Fruit fly (Drosophila melanogaster) whole organism, embryonic: ENCODE measurements around the gene NdufV3.

Source experiments
- Bdp1 ChIP-seq: fragments of 200-800 bp; sonication (Bioruptor generic); optimal IDR thresholded peaks from 3 replicates; lab custom pipeline; 2016; ENCODE audit warnings: missing biosample characterization, missing genetic modification characterization
- C15 ChIP-seq: fragments of 200-800 bp; sonication (Bioruptor generic); IDR thresholded peaks from 3 replicates; pipeline ENCODE4 v1.3.6; 2022; ENCODE audit warnings: missing biosample characterization, missing genetic modification characterization
- CG10147 ChIP-seq: fragments of 200-800 bp; sonication (Bioruptor generic); optimal IDR thresholded peaks from 2 replicates; lab custom pipeline; 2019; ENCODE audit warnings: missing biosample characterization, mild to moderate bottlenecking, missing genetic modification characterization, moderate library complexity
- CG10321 ChIP-seq: fragments of 200-800 bp; sonication (Bioruptor generic); IDR thresholded peaks from 2 replicates; pipeline ENCODE4 v1.3.6; 2022; ENCODE audit warnings: missing biosample characterization, missing genetic modification characterization
- CG10565 ChIP-seq: fragments of 200-800 bp; sonication (Bioruptor generic); optimal IDR thresholded peaks from 3 replicates; lab custom pipeline; 2016; ENCODE audit warnings: missing biosample characterization, mild to moderate bottlenecking, missing genetic modification characterization
- CG11247 ChIP-seq: fragments of 200-800 bp; sonication (Bioruptor generic); IDR thresholded peaks from 2 replicates; pipeline ENCODE4 v1.3.6; 2022; ENCODE audit warnings: missing biosample characterization, missing genetic modification characterization
- CG11398 ChIP-seq: fragments of 200-800 bp; sonication (Bioruptor generic); optimal IDR thresholded peaks from 2 replicates; lab custom pipeline; 2016; ENCODE audit warnings: missing biosample characterization, missing genetic modification characterization
- CG11504 ChIP-seq: fragments of 200-800 bp; sonication (Bioruptor generic); optimal IDR thresholded peaks from 3 replicates; lab custom pipeline; 2019; ENCODE audit warnings: missing biosample characterization, mild to moderate bottlenecking, missing genetic modification characterization, moderate library complexity
- CG11695 ChIP-seq: fragments of 200-800 bp; sonication (Bioruptor generic); IDR thresholded peaks from 3 replicates; pipeline ENCODE4 v1.3.6; 2022; ENCODE audit warnings: missing biosample characterization, missing genetic modification characterization
- CG14014 ChIP-seq: fragments of 200-800 bp; sonication (Bioruptor generic); IDR thresholded peaks from 2 replicates; pipeline ENCODE4 v1.3.6; 2022; ENCODE audit warnings: missing biosample characterization, missing genetic modification characterization
- CG2199 ChIP-seq: fragments of 200-800 bp; sonication (Bioruptor generic); IDR thresholded peaks from 3 replicates; pipeline ENCODE4 v1.3.6; 2022; ENCODE audit warnings: missing biosample characterization, missing genetic modification characterization
- CG3065 ChIP-seq: fragments of 200-800 bp; sonication (Bioruptor generic); optimal IDR thresholded peaks from 2 replicates; lab custom pipeline; 2016; ENCODE audit warnings: missing biosample characterization, missing genetic modification characterization
- CG32532 ChIP-seq: fragments of 200-800 bp; sonication (Bioruptor generic); IDR thresholded peaks from 2 replicates; pipeline ENCODE4 v1.3.6; 2022; ENCODE audit warnings: missing biosample characterization, missing genetic modification characterization
- CG3995 ChIP-seq: fragments of 200-800 bp; sonication (Bioruptor generic); optimal IDR thresholded peaks from 3 replicates; lab custom pipeline; 2016; ENCODE audit warnings: missing biosample characterization, missing genetic modification characterization
- CG43689 ChIP-seq: fragments of 200-800 bp; sonication (Bioruptor generic); IDR thresholded peaks from 2 replicates; pipeline ENCODE4 v1.3.6; 2022; ENCODE audit warnings: missing biosample characterization, missing genetic modification characterization
- CG6689 ChIP-seq: fragments of 200-800 bp; sonication (Bioruptor generic); IDR thresholded peaks from 2 replicates; pipeline ENCODE4 v1.3.6; 2022; ENCODE audit warnings: missing biosample characterization, missing genetic modification characterization
- CG7928 ChIP-seq: fragments of 200-800 bp; sonication (Bioruptor generic); optimal IDR thresholded peaks from 2 replicates; lab custom pipeline; 2017; ENCODE audit warnings: missing biosample characterization, mild to moderate bottlenecking, missing genetic modification characterization
- CG8924 ChIP-seq: fragments of 200-800 bp; optimal IDR thresholded peaks from 3 replicates; lab custom pipeline; 2019; ENCODE audit warnings: missing biosample characterization, mild to moderate bottlenecking, missing genetic modification characterization, moderate library complexity
- CG9797 ChIP-seq: fragments of 200-800 bp; sonication (Bioruptor generic); optimal IDR thresholded peaks from 3 replicates; lab custom pipeline; 2018; ENCODE audit warnings: missing biosample characterization, mild to moderate bottlenecking, missing genetic modification characterization
- CG9932 ChIP-seq: fragments of 200-800 bp; sonication (Bioruptor generic); IDR thresholded peaks from 2 replicates; pipeline ENCODE4 v1.3.6; 2022; ENCODE audit warnings: missing biosample characterization, missing genetic modification characterization
- CHES-1-like ChIP-seq: fragments of 200-800 bp; sonication (Bioruptor generic); optimal IDR thresholded peaks from 2 replicates; lab custom pipeline; 2016; ENCODE audit warnings: missing biosample characterization, missing genetic modification characterization
- Chrac-16 ChIP-seq: fragments of 200-800 bp; sonication (Bioruptor generic); optimal IDR thresholded peaks from 3 replicates; lab custom pipeline; 2016; ENCODE audit warnings: missing biosample characterization, missing genetic modification characterization
- CkIIα-i1 ChIP-seq: fragments of 200-800 bp; sonication (Bioruptor generic); IDR thresholded peaks from 2 replicates; pipeline ENCODE4 v1.3.6; 2022; ENCODE audit warnings: missing biosample characterization, missing genetic modification characterization
- D ChIP-seq, 2 experiments: fragments of 200-800 bp in 1 of 2; fragments of >200 bp in 1 of 2; sonication (Bioruptor generic) in 1 of 2; optimal IDR thresholded peaks; 2 replicates in 1 of 2; 3 replicates in 1 of 2; lab custom pipeline; 2017; ENCODE audit warnings: mild to moderate bottlenecking in 1 of 2, missing biosample characterization in 1 of 2, missing genetic modification characterization in 1 of 2, missing genetic modification reagents in 1 of 2
- Dek ChIP-seq: fragments of 200-800 bp; sonication (Bioruptor generic); optimal IDR thresholded peaks from 3 replicates; lab custom pipeline; 2019; ENCODE audit warnings: missing biosample characterization, mild to moderate bottlenecking, missing genetic modification characterization, moderate library complexity
- Dll ChIP-seq: fragments of 200-800 bp; sonication (Bioruptor generic); IDR thresholded peaks from 4 replicates; pipeline ENCODE4 v1.3.6; 2022; ENCODE audit warnings: missing biosample characterization, missing genetic modification characterization; ENCODE audit not compliant: partially characterized antibody
- Med ChIP-seq: fragments of 200-800 bp; sonication (Bioruptor generic); peaks from one replicate; lab custom pipeline; 2016; ENCODE audit warnings: missing biosample characterization, missing genetic modification characterization, mild to moderate bottlenecking, inconsistent platforms, moderate library complexity
- Mrtf ChIP-seq: fragments of 200-800 bp; sonication (Bioruptor generic); IDR thresholded peaks from 3 replicates; pipeline ENCODE4 v1.3.6; 2022; ENCODE audit warnings: missing biosample characterization, missing genetic modification characterization
- Sry-δ ChIP-seq: fragments of 200-800 bp; sonication (Bioruptor generic); optimal IDR thresholded peaks from 2 replicates; lab custom pipeline; 2016; ENCODE audit warnings: missing biosample characterization, missing genetic modification characterization
- Trl ChIP-seq, 3 experiments: fragments of >200 bp in 2 of 3; fragments of 200-800 bp in 1 of 3; sonication (Bioruptor generic) in 1 of 3; optimal IDR thresholded peaks; 2 replicates in 1 of 3; 3 replicates in 2 of 3; lab custom pipeline; 2016 to 2017; ENCODE audit warnings: missing biosample characterization in 1 of 3, missing genetic modification characterization in 1 of 3
- Usf ChIP-seq: fragments of 200-800 bp; sonication (Bioruptor generic); optimal IDR thresholded peaks from 2 replicates; lab custom pipeline; 2017; ENCODE audit warnings: missing genotype, missing biosample characterization, missing genetic modification characterization
- abd-A ChIP-seq: fragments of 200-800 bp; sonication (Bioruptor generic); optimal IDR thresholded peaks from 3 replicates; lab custom pipeline; 2019; ENCODE audit warnings: missing biosample characterization, mild to moderate bottlenecking, missing genetic modification characterization, moderate library complexity
- btn ChIP-seq: fragments of 200-800 bp; sonication (Bioruptor generic); optimal IDR thresholded peaks from 2 replicates; lab custom pipeline; 2016; ENCODE audit warnings: missing biosample characterization, missing genetic modification characterization
- chinmo ChIP-seq: fragments of 200-800 bp; sonication (Bioruptor generic); IDR thresholded peaks from 4 replicates; pipeline ENCODE4 v1.3.6; 2022; ENCODE audit warnings: missing biosample characterization, missing genetic modification characterization; ENCODE audit not compliant: partially characterized antibody
- croc ChIP-seq: fragments of 200-800 bp; sonication (Bioruptor generic); conservative IDR thresholded peaks from 3 replicates; pipeline ENCODE4 v1.3.6; 2022; ENCODE audit warnings: missing biosample characterization, missing genetic modification characterization
- crol ChIP-seq: fragments of 200-800 bp; sonication (Bioruptor generic); IDR thresholded peaks from 2 replicates; pipeline ENCODE4 v1.3.6; 2022; ENCODE audit warnings: missing biosample characterization, missing genetic modification characterization
- cwo ChIP-seq: fragments of 200-800 bp; sonication (Bioruptor generic); optimal IDR thresholded peaks from 3 replicates; lab custom pipeline; 2017; ENCODE audit warnings: missing biosample characterization, missing genetic modification characterization, mild to moderate bottlenecking, moderate library complexity, missing genetic modification reagents
- dan ChIP-seq: fragments of 200-800 bp; sonication (Bioruptor generic); IDR thresholded peaks from 2 replicates; pipeline ENCODE4 v1.3.6; 2022; ENCODE audit warnings: missing biosample characterization, missing genetic modification characterization
- emc ChIP-seq: fragments of 200-800 bp; sonication (Bioruptor generic); optimal IDR thresholded peaks from 2 replicates; lab custom pipeline; 2016; ENCODE audit warnings: missing biosample characterization, missing genetic modification characterization
- fd102C ChIP-seq: fragments of 200-800 bp; sonication (Bioruptor generic); optimal IDR thresholded peaks from 2 replicates; lab custom pipeline; 2018; ENCODE audit warnings: missing biosample characterization, mild to moderate bottlenecking, missing genetic modification characterization, moderate library complexity
- ham ChIP-seq: fragments of 200-800 bp; sonication (Bioruptor generic); IDR thresholded peaks from 2 replicates; pipeline ENCODE4 v1.3.6; 2022; ENCODE audit warnings: missing biosample characterization, missing genetic modification characterization
- klu ChIP-seq: fragments of 200-800 bp; sonication (Bioruptor generic); IDR thresholded peaks from 2 replicates; pipeline ENCODE4 v1.3.6; 2022; ENCODE audit warnings: missing biosample characterization, missing genetic modification characterization
- lbe ChIP-seq: fragments of 200-800 bp; sonication (Bioruptor generic); optimal IDR thresholded peaks from 2 replicates; lab custom pipeline; 2016; ENCODE audit warnings: missing biosample characterization, mild to moderate bottlenecking, missing genetic modification characterization
- lilli ChIP-seq: fragments of 200-800 bp; sonication (Bioruptor generic); optimal IDR thresholded peaks from 3 replicates; lab custom pipeline; 2016; ENCODE audit warnings: missing biosample characterization, missing genetic modification characterization
- lola ChIP-seq, 3 experiments: fragments of >200 bp in 2 of 3; fragments of 200-800 bp in 1 of 3; sonication (Bioruptor generic) in 1 of 3; optimal IDR thresholded peaks; 2 replicates each; lab custom pipeline; 2017 to 2019; ENCODE audit warnings: missing biosample characterization in 3 of 3, missing genetic modification characterization in 3 of 3, mild to moderate bottlenecking in 1 of 3, moderate library complexity in 1 of 3
- nau ChIP-seq: fragments of 200-800 bp; sonication (Bioruptor generic); optimal IDR thresholded peaks from 3 replicates; lab custom pipeline; 2017; ENCODE audit warnings: missing biosample characterization, mild to moderate bottlenecking, missing genetic modification characterization, missing genetic modification reagents
- pnt ChIP-seq: fragments of 200-800 bp; sonication (Bioruptor generic); optimal IDR thresholded peaks from 3 replicates; lab custom pipeline; 2016; ENCODE audit warnings: missing biosample characterization, missing genetic modification characterization
- sqz ChIP-seq: fragments of 200-800 bp; sonication (Bioruptor generic); optimal IDR thresholded peaks from 3 replicates; lab custom pipeline; 2018; ENCODE audit warnings: missing biosample characterization, mild to moderate bottlenecking, missing genetic modification characterization
- stc ChIP-seq: fragments of 200-800 bp; sonication (Bioruptor generic); IDR thresholded peaks from 2 replicates; pipeline ENCODE4 v1.3.6; 2022; ENCODE audit warnings: missing biosample characterization, missing genetic modification characterization
- tin ChIP-seq: fragments of 200-800 bp; sonication (Bioruptor generic); optimal IDR thresholded peaks from 3 replicates; lab custom pipeline; 2016; ENCODE audit warnings: missing biosample characterization, missing genetic modification characterization
- trem ChIP-seq: fragments of 200-800 bp; optimal IDR thresholded peaks from 3 replicates; lab custom pipeline; 2019; ENCODE audit warnings: missing biosample characterization, mild to moderate bottlenecking, missing genetic modification characterization, moderate library complexity

Gene NdufV3

DNA sequence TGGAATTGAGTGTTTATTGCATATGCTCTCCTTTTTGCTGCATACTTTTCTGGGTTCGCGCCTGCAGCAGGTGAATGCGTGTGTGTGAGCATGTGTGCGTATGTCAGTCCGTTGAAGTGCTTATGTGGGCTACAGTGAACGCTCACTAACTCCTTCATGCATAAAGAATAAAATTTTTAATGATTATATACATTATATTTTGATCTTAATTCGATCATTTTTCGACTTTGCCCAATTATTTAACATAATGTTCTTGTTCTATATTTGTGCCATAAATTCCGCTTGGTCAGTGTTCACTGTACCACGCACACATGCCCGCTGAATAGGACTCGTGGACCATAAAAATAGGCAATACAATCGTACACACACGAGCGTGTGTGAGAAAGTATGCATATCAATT lies 21.0 kb downstream of the NdufV3 start (continued):
- TF ChIP-seq abd-A (tag; lab: Kevin White, UChicago) (no peak), CG8924 (tag; lab: Kevin White, UChicago) (no peak), sqz (GFP tag; lab: Kevin White, UChicago) (no peak), CG10565 (GFP tag; lab: Kevin White, UChicago) (no peak), CG11504 (tag; lab: Kevin White, UChicago) (no peak), fd102C (no peak), CG11398 (GFP tag; lab: Kevin White, UChicago) (no peak), Chrac-16 (GFP tag; lab: Kevin White, UChicago) (no peak), CG10321 (GFP tag; lab: Robert Waterston, UW) (no peak), CG9932 (GFP tag; lab: Robert Waterston, UW) (peak; percentile 64), Usf (GFP tag; lab: Kevin White, UChicago) (no peak), klu (no peak), lbe (GFP tag; lab: Kevin White, UChicago) (no peak), CG6689 (GFP tag; lab: Robert Waterston, UW) (peak; percentile 21; the same call in 1 of the 2 replicates), emc (no peak), pnt (no peak), Dll (no peak), CHES-1-like (GFP tag; lab: Kevin White, UChicago) (no peak), CG9797 (GFP tag; lab: Kevin White, UChicago) (no peak), C15 (0 out of 3 replicates have a peak, but pooled peaks have one; percentile 37), CG10147 (no peak), CG7928 (GFP tag; lab: Kevin White, UChicago) (no peak), CG11695 (GFP tag; lab: Robert Waterston, UW) (peak; percentile 52; the same call in 2 of the 3 replicates), CG32532 (peak; percentile 57), Mrtf (no peak), CG2199 (GFP tag; lab: Robert Waterston, UW) (no peak), croc (peak; percentile 22; the same call in 1 of the 3 replicates), chinmo (no peak), ham (GFP tag; lab: Robert Waterston, UW) (no peak), btn (GFP tag; lab: Kevin White, UChicago) (no peak), trem (no peak), CG3995 (GFP tag; lab: Kevin White, UChicago) (no peak), CG3065 (no peak), CG14014 (GFP tag; lab: Robert Waterston, UW) (no peak), Med (GFP tag; lab: Kevin White, UChicago) (peak; percentile 74), CG43689 (GFP tag; lab: Robert Waterston, UW) (no peak), cwo (GFP tag; lab: Kevin White, UChicago) (no peak), Trl (optimal IDR thresholded peaks at IDR 0.05; lab: Kevin White, UChicago) (no peak), Trl (GFP tag; optimal IDR thresholded peaks at IDR 0.05; lab: Kevin White, UChicago) (no peak), Sry-δ (GFP tag; lab: Kevin White, UChicago) (no peak), lilli (peak; percentile 30), stc (peak; percentile 35; the same call in 1 of the 2 replicates), crol (no peak), CkIIα-i1 (no peak), D (optimal IDR thresholded peaks at IDR 0.05; lab: Kevin White, UChicago) (no peak), D (GFP tag; optimal IDR thresholded peaks at IDR 0.05; lab: Kevin White, UChicago) (no peak), Bdp1 (no peak), CG11247 (GFP tag; lab: Robert Waterston, UW) (no peak), nau (GFP tag; lab: Kevin White, UChicago) (no peak), lola (GFP tag; optimal IDR thresholded peaks at IDR 0.05; lab: Kevin White, UChicago) (no peak), dan (GFP tag; lab: Robert Waterston, UW) (no peak), Dek (tag; lab: Kevin White, UChicago) (no peak), tin (GFP tag; lab: Kevin White, UChicago) (no peak)
